Fruit fly (Drosophila melanogaster): ENCODE results near the gene CG11279.

CG11279 gene

DNA sequence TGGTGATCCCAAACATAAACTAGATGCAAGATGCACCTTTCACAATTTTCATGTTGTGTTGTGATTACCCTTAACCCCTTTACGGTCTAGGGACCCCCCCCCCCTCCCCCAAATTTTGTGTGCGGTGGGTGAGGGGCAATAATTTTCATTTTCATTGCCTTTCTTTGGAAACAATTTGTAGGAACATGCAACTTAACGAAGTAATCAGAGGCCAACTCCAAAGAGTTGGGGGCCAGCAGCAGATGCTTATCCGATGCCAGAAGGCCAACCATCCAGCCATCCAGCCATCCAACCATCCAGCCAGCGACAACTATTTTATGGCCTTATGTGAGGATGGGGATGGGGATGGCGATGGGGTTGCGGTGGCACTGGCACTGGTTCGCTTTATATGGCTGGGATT lies 18.2 kb downstream of the CG11279 start:
- TF ChIP-seq cic (GFP tag; optimal IDR thresholded peaks at IDR 0.05) (no peak), Mnt (GFP tag; optimal IDR thresholded peaks at IDR 0.05) (no peak)

DNA sequence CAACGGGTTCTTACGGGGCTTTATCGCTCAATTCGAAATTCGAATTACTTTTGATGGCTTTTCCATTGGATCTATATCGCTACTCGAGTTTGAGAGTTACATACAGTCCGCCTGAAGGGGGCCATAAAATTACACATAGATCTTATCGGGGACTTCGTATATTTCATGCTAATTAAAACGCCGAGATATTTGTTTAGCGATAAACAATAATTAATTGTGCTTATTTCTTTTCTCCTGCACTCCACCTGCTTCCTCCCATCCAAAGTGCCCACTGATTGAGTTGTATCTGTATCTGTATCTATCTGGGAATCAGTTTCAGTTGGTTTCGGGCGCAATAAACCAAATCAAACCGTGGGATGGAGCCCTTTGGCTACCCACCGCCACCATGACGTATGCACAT lies 18.8 kb downstream of the CG11279 start:
- no peak for TF ChIP-seq CG14711 (tag; optimal IDR thresholded peaks at IDR 0.05)
- TF ChIP-seq CG11617 (GFP tag; optimal IDR thresholded peaks at IDR 0.05), result no peak
- no peak for TF ChIP-seq bab1 (GFP tag; optimal IDR thresholded peaks at IDR 0.05)
- no peak for TF ChIP-seq cic (GFP tag; optimal IDR thresholded peaks at IDR 0.05)
- TF ChIP-seq kay (GFP tag; ENCODE audit: borderline replicate concordance), result no peak
- TF ChIP-seq CG12768 (GFP tag; optimal IDR thresholded peaks at IDR 0.05), result no peak
- no peak for TF ChIP-seq ovo (GFP tag; optimal IDR thresholded peaks at IDR 0.05)
- no peak for TF ChIP-seq Mnt (GFP tag; optimal IDR thresholded peaks at IDR 0.05)
- no peak for TF ChIP-seq toe (GFP tag; optimal IDR thresholded peaks at IDR 0.05)
- no peak for TF ChIP-seq Crg-1 (GFP tag; optimal IDR thresholded peaks at IDR 0.05)
- TF ChIP-seq pad (GFP tag; optimal IDR thresholded peaks at IDR 0.05), result no peak

DNA sequence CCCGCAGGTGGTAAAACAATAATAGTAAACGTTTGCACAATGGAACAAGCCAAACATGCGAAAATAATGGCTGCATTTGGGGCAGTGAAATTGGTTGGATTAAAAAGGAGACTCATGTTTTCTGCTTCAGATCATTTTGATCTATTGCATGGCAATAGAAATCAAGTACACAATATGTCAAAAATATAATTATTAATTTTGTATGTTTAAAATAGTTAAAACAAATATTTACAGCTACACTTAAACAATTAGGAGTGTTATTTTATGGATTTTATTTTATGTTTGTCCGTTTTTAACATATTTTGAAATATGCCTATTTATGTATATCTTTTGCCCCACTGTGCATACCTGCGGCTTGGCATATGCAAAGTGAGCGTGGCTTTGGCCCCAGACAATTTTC lies 19.4 kb downstream of the CG11279 start:
- no peak for TF ChIP-seq cic (GFP tag; optimal IDR thresholded peaks at IDR 0.05)
- TF ChIP-seq pad (GFP tag; optimal IDR thresholded peaks at IDR 0.05), result no peak
- no peak for TF ChIP-seq tj (GFP tag; optimal IDR thresholded peaks at IDR 0.05)
- TF ChIP-seq cnc (optimal IDR thresholded peaks at IDR 0.05), result no peak
- TF ChIP-seq CG7101 (tag; optimal IDR thresholded peaks at IDR 0.05), result no peak
- no peak for TF ChIP-seq ovo (GFP tag; optimal IDR thresholded peaks at IDR 0.05)
- TF ChIP-seq CG14711 (tag; optimal IDR thresholded peaks at IDR 0.05), result no peak

DNA sequence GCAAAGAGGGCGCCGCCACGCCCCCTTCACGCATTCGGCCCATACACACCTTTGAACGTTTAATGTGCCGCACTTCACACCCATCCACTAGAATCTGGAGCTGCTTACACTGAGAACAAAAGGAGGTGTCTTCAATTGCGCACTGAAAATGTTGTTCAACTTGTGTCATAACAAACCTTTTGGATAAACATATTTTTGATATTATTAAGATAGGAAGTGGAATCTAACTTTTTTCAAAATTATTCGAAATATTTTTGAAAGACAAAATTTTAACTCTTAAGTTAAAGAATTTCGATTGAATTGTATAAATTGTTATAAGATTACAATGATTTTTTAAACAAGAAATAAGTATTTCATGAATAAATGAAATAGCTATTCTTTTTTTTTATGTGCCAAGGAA lies 21.5 kb downstream of the CG11279 start:
- TF ChIP-seq cic (GFP tag; optimal IDR thresholded peaks at IDR 0.05) (no peak), toe (GFP tag; optimal IDR thresholded peaks at IDR 0.05) (no peak), tj (GFP tag; optimal IDR thresholded peaks at IDR 0.05) (no peak), Hr96 (GFP tag; optimal IDR thresholded peaks at IDR 0.05) (no peak), CG7045 (GFP tag; optimal IDR thresholded peaks at IDR 0.05) (no peak), CG12768 (GFP tag; optimal IDR thresholded peaks at IDR 0.05) (no peak), CG7101 (tag; optimal IDR thresholded peaks at IDR 0.05) (no peak), CG33017 (tag; optimal IDR thresholded peaks at IDR 0.05) (no peak), CG5204 (GFP tag; optimal IDR thresholded peaks at IDR 0.05) (no peak), Clk (GFP tag; optimal IDR thresholded peaks at IDR 0.05) (no peak), Mnt (GFP tag; optimal IDR thresholded peaks at IDR 0.05) (no peak), CG1620 (GFP tag; optimal IDR thresholded peaks at IDR 0.05) (no peak), pad (GFP tag; optimal IDR thresholded peaks at IDR 0.05) (no peak), CG11617 (GFP tag; optimal IDR thresholded peaks at IDR 0.05) (no peak), bab1 (GFP tag; optimal IDR thresholded peaks at IDR 0.05) (no peak)

DNA sequence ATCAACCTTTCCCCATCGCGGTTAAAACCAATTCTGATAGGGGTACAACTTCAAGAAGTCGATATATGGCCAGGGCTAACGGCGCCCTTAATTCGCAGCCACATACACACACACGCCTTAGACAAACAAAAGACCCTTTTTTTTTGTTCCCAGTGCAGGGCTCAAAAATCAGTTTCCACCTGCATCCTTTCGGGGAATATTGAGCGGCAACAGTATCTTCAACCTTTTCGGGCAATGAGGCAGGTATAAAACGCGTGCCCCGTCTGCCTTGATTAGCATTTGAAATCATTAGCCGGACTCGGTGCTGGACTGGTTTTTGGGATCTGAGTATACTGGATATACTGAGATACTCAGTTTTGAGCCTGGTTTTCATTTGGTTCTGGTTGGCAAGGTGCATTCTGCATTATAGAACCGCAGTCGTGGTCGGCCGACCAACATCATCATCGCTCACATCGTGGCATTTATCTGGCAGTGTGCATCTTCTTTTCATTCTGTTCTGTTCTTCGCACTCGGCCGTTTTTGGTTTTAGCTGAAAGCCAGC lies 27.4 kb downstream of the CG11279 start:
- TF ChIP-seq CG5204 (GFP tag; optimal IDR thresholded peaks at IDR 0.05) (no peak), CG14711 (tag; optimal IDR thresholded peaks at IDR 0.05) (no peak), Crg-1 (GFP tag; optimal IDR thresholded peaks at IDR 0.05) (no peak), bab1 (GFP tag; optimal IDR thresholded peaks at IDR 0.05) (no peak), toe (GFP tag; optimal IDR thresholded peaks at IDR 0.05) (no peak), Hr96 (GFP tag; optimal IDR thresholded peaks at IDR 0.05) (no peak), CG33017 (tag; optimal IDR thresholded peaks at IDR 0.05) (no peak), CG7045 (GFP tag; optimal IDR thresholded peaks at IDR 0.05) (no peak), CG11617 (GFP tag; optimal IDR thresholded peaks at IDR 0.05) (no peak), Mnt (GFP tag; optimal IDR thresholded peaks at IDR 0.05) (no peak)

DNA sequence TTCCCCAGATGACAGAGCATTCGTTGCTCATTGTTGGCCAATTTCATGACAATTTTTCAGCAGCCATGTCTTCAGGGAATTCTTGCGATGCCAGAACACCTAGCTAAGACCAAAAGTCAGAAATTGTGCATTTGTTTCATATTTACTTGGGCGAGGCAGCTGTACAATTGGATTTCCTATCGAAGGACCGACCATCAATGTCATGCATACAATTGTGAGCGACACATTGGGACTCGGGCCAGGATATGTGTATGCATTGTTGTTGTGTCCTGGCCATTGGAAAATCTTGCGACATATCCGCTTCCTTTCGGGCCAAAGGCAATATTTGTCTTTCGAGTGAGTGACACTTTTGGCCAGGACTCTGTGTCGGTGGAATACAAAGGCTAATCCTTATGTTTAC lies 30.5 kb downstream of the CG11279 start:
- no peak for TF ChIP-seq bab1 (GFP tag; optimal IDR thresholded peaks at IDR 0.05)
- no peak for TF ChIP-seq Crg-1 (GFP tag; optimal IDR thresholded peaks at IDR 0.05)
- TF ChIP-seq CG33017 (tag; optimal IDR thresholded peaks at IDR 0.05), result no peak
- TF ChIP-seq Clk (GFP tag; optimal IDR thresholded peaks at IDR 0.05), result no peak
- no peak for TF ChIP-seq cnc (optimal IDR thresholded peaks at IDR 0.05)
- TF ChIP-seq kay (GFP tag; ENCODE audit: borderline replicate concordance), result no peak
- no peak for TF ChIP-seq CG14711 (tag; optimal IDR thresholded peaks at IDR 0.05)
- TF ChIP-seq pad (GFP tag; optimal IDR thresholded peaks at IDR 0.05), result no peak
- no peak for TF ChIP-seq CG7101 (tag; optimal IDR thresholded peaks at IDR 0.05)
- no peak for TF ChIP-seq toe (GFP tag; optimal IDR thresholded peaks at IDR 0.05)
- TF ChIP-seq CG1620 (GFP tag; optimal IDR thresholded peaks at IDR 0.05), result no peak
- TF ChIP-seq CG5204 (GFP tag; optimal IDR thresholded peaks at IDR 0.05), result no peak
- no peak for TF ChIP-seq cic (GFP tag; optimal IDR thresholded peaks at IDR 0.05)
- TF ChIP-seq CG7045 (GFP tag; optimal IDR thresholded peaks at IDR 0.05), result no peak
- TF ChIP-seq ovo (GFP tag; optimal IDR thresholded peaks at IDR 0.05), result no peak
- TF ChIP-seq CG12768 (GFP tag; optimal IDR thresholded peaks at IDR 0.05), result no peak
- TF ChIP-seq CG11617 (GFP tag; optimal IDR thresholded peaks at IDR 0.05), result no peak
- TF ChIP-seq Hr96 (GFP tag; optimal IDR thresholded peaks at IDR 0.05), result no peak
- no peak for TF ChIP-seq Mnt (GFP tag; optimal IDR thresholded peaks at IDR 0.05)

DNA sequence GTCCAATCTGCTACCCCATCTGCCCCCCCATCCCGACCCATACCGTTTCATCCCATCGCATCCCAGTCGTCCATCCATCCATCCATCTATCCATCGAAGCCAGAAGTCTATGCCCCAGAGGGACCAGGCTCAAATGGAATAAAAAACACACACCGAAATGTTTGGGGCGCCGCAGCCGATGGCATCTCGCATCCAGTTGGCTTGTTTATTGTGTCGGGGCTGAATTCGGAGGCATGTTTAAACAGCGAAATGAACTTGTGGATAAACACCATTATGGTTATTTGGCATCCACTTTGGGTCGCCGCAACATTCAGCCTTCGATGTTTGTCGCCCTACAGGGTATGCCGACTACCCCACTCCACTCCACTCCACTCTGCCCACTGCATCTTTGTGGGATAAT lies 33.6 kb downstream of the CG11279 start:
- TF ChIP-seq CG7101 (tag; optimal IDR thresholded peaks at IDR 0.05) (no peak), bab1 (GFP tag; optimal IDR thresholded peaks at IDR 0.05) (no peak)

Data from whole organism, adult.